Worm (Caenorhabditis elegans) whole organism, L3 larva: ENCODE measurements around the gene B0507.4.

Experiments used
- aly-2 ChIP-seq: fragments of 150-350 bp; optimal IDR thresholded peaks from 2 replicates; lab custom pipeline; 2014; ENCODE audit warnings: missing biosample characterization, missing genetic modification characterization
- fkh-10 ChIP-seq: sonication (generic microtip); optimal IDR thresholded peaks from 2 replicates; lab custom pipeline; 2017; ENCODE audit warnings: missing biosample characterization, missing genetic modification reagents, missing genetic modification characterization
- mdl-1 ChIP-seq: fragments of 150-350 bp; optimal IDR thresholded peaks from 2 replicates; lab custom pipeline; 2014; ENCODE audit warnings: missing biosample characterization, missing genetic modification characterization
- nhr-237 ChIP-seq: fragments of 150-350 bp; optimal IDR thresholded peaks from 2 replicates; lab custom pipeline; 2014; ENCODE audit warnings: missing biosample characterization, missing genetic modification characterization
- snpc-4 ChIP-seq: fragments of 150-350 bp; optimal IDR thresholded peaks from 2 replicates; lab custom pipeline; 2014; ENCODE audit warnings: missing biosample characterization, missing genetic modification characterization
- ztf-11 ChIP-seq: fragments of 150-350 bp; optimal IDR thresholded peaks from 2 replicates; lab custom pipeline; 2014; ENCODE audit warnings: missing biosample characterization, missing genetic modification characterization
- ztf-4 ChIP-seq: fragments of 150-350 bp; optimal IDR thresholded peaks from 2 replicates; lab custom pipeline; 2014; ENCODE audit warnings: missing biosample characterization, missing genetic modification characterization

DNA sequence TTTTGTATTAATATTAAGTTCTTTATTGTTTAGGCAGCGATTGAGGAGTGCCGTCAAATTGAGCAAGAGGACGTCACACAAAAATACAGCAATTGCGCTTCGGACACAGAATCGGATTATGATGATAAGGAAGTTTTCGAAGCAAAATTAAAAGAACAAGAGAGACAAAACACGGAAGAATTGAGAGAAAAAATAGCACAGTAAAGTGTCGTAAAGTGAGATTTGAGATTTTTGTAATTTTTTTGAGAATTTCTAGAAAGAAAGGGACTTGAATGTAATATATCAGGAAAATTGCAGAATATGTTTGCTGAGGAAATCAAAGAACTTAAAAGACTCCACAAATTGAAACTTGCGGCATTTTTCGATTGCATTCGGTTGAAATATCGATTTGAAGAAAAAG is at the start of gene B0507.4:
- TF ChIP-seq ztf-11 (tag; lab: Kevin White, UChicago) (no peak), mdl-1 (tag; lab: Kevin White, UChicago) (no peak), aly-2 (tag; lab: Kevin White, UChicago) (no peak), nhr-237 (no peak), fkh-10 (GFP tag; lab: Kevin White, UChicago) (no peak), snpc-4 (tag; lab: Kevin White, UChicago) (no peak), ztf-4 (tag; lab: Kevin White, UChicago) (no peak)
